Fruit fly (Drosophila melanogaster) whole organism, embryonic: ENCODE data around the gene CG33090.

Experiments used
- Antp ChIP-seq: fragments of 200-800 bp; sonication (Bioruptor generic); optimal IDR thresholded peaks from 3 replicates; lab custom pipeline; 2016; ENCODE audit warnings: missing biosample characterization, missing genetic modification characterization
- B-H1 ChIP-seq: fragments of 200-800 bp; sonication (Bioruptor generic); IDR thresholded peaks from 3 replicates; pipeline ENCODE4 v1.3.6; 2022; ENCODE audit warnings: missing biosample characterization, missing genetic modification characterization
- Bgb ChIP-seq: fragments of 200-800 bp; sonication (Bioruptor generic); IDR thresholded peaks from 2 replicates; pipeline ENCODE4 v1.3.6; 2022; ENCODE audit warnings: missing biosample characterization, missing genetic modification characterization; ENCODE audit not compliant: partially characterized antibody
- Bteb2 ChIP-seq: fragments of 200-800 bp; sonication (Bioruptor generic); optimal IDR thresholded peaks from 2 replicates; lab custom pipeline; 2016; ENCODE audit warnings: missing biosample characterization, missing genetic modification characterization
- CG10462 ChIP-seq: fragments of 200-800 bp; sonication (Bioruptor generic); optimal IDR thresholded peaks from 2 replicates; lab custom pipeline; 2016; ENCODE audit warnings: missing biosample characterization, missing genetic modification characterization
- CG11398 ChIP-seq: fragments of 200-800 bp; sonication (Bioruptor generic); optimal IDR thresholded peaks from 2 replicates; lab custom pipeline; 2016; ENCODE audit warnings: missing biosample characterization, missing genetic modification characterization
- CG12744 ChIP-seq: fragments of 200-800 bp; sonication (Bioruptor generic); optimal IDR thresholded peaks from 2 replicates; lab custom pipeline; 2016; ENCODE audit warnings: missing biosample characterization, missing genetic modification characterization
- CG12769 ChIP-seq: fragments of 200-800 bp; sonication (Bioruptor generic); optimal IDR thresholded peaks from 2 replicates; lab custom pipeline; 2019; ENCODE audit warnings: missing biosample characterization, mild to moderate bottlenecking, missing genetic modification characterization, moderate library complexity
- CG13296 ChIP-seq: fragments of 200-800 bp; sonication (Bioruptor generic); optimal IDR thresholded peaks from 3 replicates; lab custom pipeline; 2018; ENCODE audit warnings: missing biosample characterization, mild to moderate bottlenecking, missing genetic modification characterization
- CG15601 ChIP-seq: fragments of 200-800 bp; sonication (Bioruptor generic); optimal IDR thresholded peaks from 3 replicates; lab custom pipeline; 2019; ENCODE audit warnings: missing biosample characterization, mild to moderate bottlenecking, missing genetic modification characterization, moderate library complexity
- CG16813 ChIP-seq: fragments of 200-800 bp; sonication (Bioruptor generic); IDR thresholded peaks from 3 replicates; pipeline ENCODE4 v1.3.6; 2022; ENCODE audit warnings: missing biosample characterization, missing genetic modification characterization; ENCODE audit not compliant: partially characterized antibody
- CG17361 ChIP-seq: fragments of 200-800 bp; sonication (Bioruptor generic); IDR thresholded peaks from 3 replicates; pipeline ENCODE4 v1.3.6; 2022; ENCODE audit warnings: missing biosample characterization, missing genetic modification characterization
- CG17385 ChIP-seq: fragments of 200-800 bp; sonication (Bioruptor generic); optimal IDR thresholded peaks from 3 replicates; lab custom pipeline; 2018; ENCODE audit warnings: missing biosample characterization, mild to moderate bottlenecking, missing genetic modification characterization
- CG2875 ChIP-seq: fragments of 200-800 bp; sonication (Bioruptor generic); optimal IDR thresholded peaks from 2 replicates; lab custom pipeline; 2017; ENCODE audit warnings: missing biosample characterization, mild to moderate bottlenecking, missing genetic modification characterization, missing genetic modification reagents
- CG30403 ChIP-seq: fragments of 200-800 bp; sonication (Bioruptor generic); optimal IDR thresholded peaks from 3 replicates; lab custom pipeline; 2016; ENCODE audit warnings: missing biosample characterization, missing genetic modification characterization
- CG31365 ChIP-seq: fragments of 200-800 bp; sonication (Bioruptor generic); optimal IDR thresholded peaks from 2 replicates; lab custom pipeline; 2018; ENCODE audit warnings: missing biosample characterization, mild to moderate bottlenecking, missing genetic modification characterization
- CG32772 ChIP-seq: fragments of 200-800 bp; sonication (Bioruptor generic); IDR thresholded peaks from 2 replicates; pipeline ENCODE4 v1.3.6; 2022; ENCODE audit warnings: missing biosample characterization, missing genetic modification characterization
- CG3847 ChIP-seq: fragments of 200-800 bp; sonication (Bioruptor generic); IDR thresholded peaks from 2 replicates; pipeline ENCODE4 v1.3.6; 2022; ENCODE audit warnings: missing biosample characterization, missing genetic modification characterization
- CG3995 ChIP-seq: fragments of 200-800 bp; sonication (Bioruptor generic); optimal IDR thresholded peaks from 3 replicates; lab custom pipeline; 2016; ENCODE audit warnings: missing biosample characterization, missing genetic modification characterization
- CG6175 ChIP-seq: fragments of 200-800 bp; sonication (Bioruptor generic); IDR thresholded peaks from 3 replicates; pipeline ENCODE4 v1.3.6; 2022; ENCODE audit warnings: missing biosample characterization, missing genetic modification characterization
- Doc3 ChIP-seq: fragments of 200-800 bp; sonication (Bioruptor generic); IDR thresholded peaks from 3 replicates; pipeline ENCODE4 v1.3.6; 2022; ENCODE audit warnings: missing biosample characterization, missing genetic modification characterization; ENCODE audit not compliant: partially characterized antibody
- H15 ChIP-seq: fragments of 200-800 bp; sonication (Bioruptor generic); IDR thresholded peaks from 3 replicates; pipeline ENCODE4 v1.3.6; 2022; ENCODE audit warnings: missing biosample characterization, missing genetic modification characterization
- H2.0 ChIP-seq: fragments of 200-800 bp; sonication (Bioruptor generic); IDR thresholded peaks from 2 replicates; pipeline ENCODE4 v1.3.6; 2022; ENCODE audit warnings: missing biosample characterization, missing genetic modification characterization
- Hr3 ChIP-seq: fragments of 200-800 bp; sonication (Bioruptor generic); optimal IDR thresholded peaks from 3 replicates; lab custom pipeline; 2016; ENCODE audit warnings: missing biosample characterization, missing genetic modification characterization
- Hr39 ChIP-seq: fragments of >200 bp; optimal IDR thresholded peaks from 2 replicates; lab custom pipeline; 2017
- Kr ChIP-seq: fragments of 200-800 bp; sonication (Bioruptor generic); optimal IDR thresholded peaks from 2 replicates; lab custom pipeline; 2017; ENCODE audit warnings: missing biosample characterization, mild to moderate bottlenecking, missing genetic modification characterization
- Lpt ChIP-seq: fragments of >200 bp; optimal IDR thresholded peaks from 2 replicates; lab custom pipeline; 2018; ENCODE audit warnings: missing biosample characterization, missing genetic modification characterization
- MESR4 ChIP-seq: fragments of 200-800 bp; sonication (Bioruptor generic); optimal IDR thresholded peaks from 2 replicates; lab custom pipeline; 2018; ENCODE audit warnings: missing biosample characterization, mild to moderate bottlenecking, missing genetic modification characterization, moderate library complexity
- Mad ChIP-seq: fragments of 200-800 bp; sonication (Bioruptor generic); optimal IDR thresholded peaks from 2 replicates; lab custom pipeline; 2016; ENCODE audit warnings: missing biosample characterization, missing genetic modification characterization
- Myb ChIP-seq: fragments of 200-800 bp; sonication (Bioruptor generic); optimal IDR thresholded peaks from 2 replicates; lab custom pipeline; 2016; ENCODE audit warnings: missing biosample characterization, missing genetic modification characterization
- ash1 ChIP-seq: fragments of 200-800 bp; sonication (Bioruptor generic); optimal IDR thresholded peaks from 2 replicates; lab custom pipeline; 2018; ENCODE audit warnings: missing biosample characterization, mild to moderate bottlenecking, missing genetic modification characterization
- az2 ChIP-seq: fragments of 200-800 bp; sonication (Bioruptor generic); optimal IDR thresholded peaks from 3 replicates; lab custom pipeline; 2016; ENCODE audit warnings: missing biosample characterization, missing genetic modification characterization
- bab2 ChIP-seq: fragments of 200-800 bp; sonication (Bioruptor generic); optimal IDR thresholded peaks from 2 replicates; lab custom pipeline; 2016; ENCODE audit warnings: missing biosample characterization, missing genetic modification characterization
- cg ChIP-seq: fragments of 200-800 bp; sonication (Bioruptor generic); optimal IDR thresholded peaks from 3 replicates; lab custom pipeline; 2019; ENCODE audit warnings: missing biosample characterization, mild to moderate bottlenecking, missing genetic modification characterization, moderate library complexity
- chif ChIP-seq, 2 experiments: fragments of 200-800 bp; sonication (Bioruptor generic); optimal IDR thresholded peaks; 3 replicates each; lab custom pipeline; 2016; ENCODE audit warnings: missing biosample characterization in 2 of 2, missing genetic modification characterization in 2 of 2
- dysf ChIP-seq: fragments of 200-800 bp; sonication (Bioruptor generic); IDR thresholded peaks from 3 replicates; pipeline ENCODE4 v1.3.6; 2022; ENCODE audit warnings: missing biosample characterization, missing genetic modification characterization
- fd3F ChIP-seq: fragments of 200-800 bp; sonication (Bioruptor generic); optimal IDR thresholded peaks from 2 replicates; lab custom pipeline; 2018; ENCODE audit warnings: missing biosample characterization, mild to moderate bottlenecking, missing genetic modification characterization, moderate library complexity
- gsb ChIP-seq: fragments of 200-800 bp; sonication (Bioruptor generic); IDR thresholded peaks from 2 replicates; pipeline ENCODE4 v1.3.6; 2022; ENCODE audit warnings: missing biosample characterization, missing genetic modification characterization
- ham ChIP-seq: fragments of 200-800 bp; sonication (Bioruptor generic); IDR thresholded peaks from 2 replicates; pipeline ENCODE4 v1.3.6; 2022; ENCODE audit warnings: missing biosample characterization, missing genetic modification characterization
- her ChIP-seq: fragments of 200-800 bp; sonication (Bioruptor generic); optimal IDR thresholded peaks from 2 replicates; lab custom pipeline; 2016; ENCODE audit warnings: missing biosample characterization, missing genetic modification characterization
- hth ChIP-seq: fragments of >200 bp; optimal IDR thresholded peaks from 2 replicates; lab custom pipeline; 2017; ENCODE audit warnings: inconsistent platforms
- ken ChIP-seq: fragments of 200-800 bp; sonication (Bioruptor generic); IDR thresholded peaks from 3 replicates; pipeline ENCODE4 v1.3.6; 2022; ENCODE audit warnings: missing biosample characterization, missing genetic modification characterization
- mirr ChIP-seq: fragments of 200-800 bp; sonication (Bioruptor generic); optimal IDR thresholded peaks from 3 replicates; lab custom pipeline; 2018; ENCODE audit warnings: missing biosample characterization, mild to moderate bottlenecking, missing genetic modification characterization
- pan ChIP-seq, 4 experiments: fragments of >200 bp in 3 of 4; fragments of 200-800 bp in 1 of 4; sonication (Bioruptor generic) in 1 of 4; optimal IDR thresholded peaks in 3 of 4; IDR thresholded peaks in 1 of 4; 2 replicates each; pipeline versions ENCODE4 v1.3.6 to Lab custom; 2017 to 2022; ENCODE audit warnings: missing biosample characterization in 2 of 4, missing genetic modification characterization in 2 of 4, mixed read lengths in 1 of 4
- pb ChIP-seq: fragments of 200-800 bp; sonication (Bioruptor generic); optimal IDR thresholded peaks from 3 replicates; lab custom pipeline; 2016; ENCODE audit warnings: missing biosample characterization, missing genetic modification characterization
- pita ChIP-seq: fragments of 200-800 bp; sonication (Bioruptor generic); optimal IDR thresholded peaks from 2 replicates; lab custom pipeline; 2017; ENCODE audit warnings: missing biosample characterization, mild to moderate bottlenecking, missing genetic modification characterization
- pnt ChIP-seq: fragments of 200-800 bp; sonication (Bioruptor generic); optimal IDR thresholded peaks from 3 replicates; lab custom pipeline; 2016; ENCODE audit warnings: missing biosample characterization, missing genetic modification characterization
- rib ChIP-seq: fragments of 200-800 bp; sonication (Bioruptor generic); IDR thresholded peaks from 2 replicates; pipeline ENCODE4 v1.3.6; 2022; ENCODE audit warnings: missing biosample characterization, missing genetic modification characterization
- sna ChIP-seq: fragments of 200-800 bp; sonication (Bioruptor generic); IDR thresholded peaks from 2 replicates; pipeline ENCODE4 v1.3.6; 2022; ENCODE audit warnings: missing biosample characterization, missing genetic modification characterization; ENCODE audit not compliant: partially characterized antibody
- sqz ChIP-seq: fragments of 200-800 bp; sonication (Bioruptor generic); optimal IDR thresholded peaks from 3 replicates; lab custom pipeline; 2018; ENCODE audit warnings: missing biosample characterization, mild to moderate bottlenecking, missing genetic modification characterization
- toy ChIP-seq: fragments of 200-800 bp; sonication (Bioruptor generic); IDR thresholded peaks from 2 replicates; pipeline ENCODE4 v1.3.6; 2022; ENCODE audit warnings: missing biosample characterization, missing genetic modification characterization
- twi ChIP-seq: fragments of 200-800 bp; optimal IDR thresholded peaks from 2 replicates; lab custom pipeline; 2019; ENCODE audit warnings: missing biosample characterization, mild to moderate bottlenecking, missing genetic modification characterization, moderate library complexity
- wdn ChIP-seq: fragments of 200-800 bp; sonication (Bioruptor generic); IDR thresholded peaks from 2 replicates; pipeline ENCODE4 v1.3.6; 2022; ENCODE audit warnings: missing biosample characterization, missing genetic modification characterization

Gene CG33090

DNA sequence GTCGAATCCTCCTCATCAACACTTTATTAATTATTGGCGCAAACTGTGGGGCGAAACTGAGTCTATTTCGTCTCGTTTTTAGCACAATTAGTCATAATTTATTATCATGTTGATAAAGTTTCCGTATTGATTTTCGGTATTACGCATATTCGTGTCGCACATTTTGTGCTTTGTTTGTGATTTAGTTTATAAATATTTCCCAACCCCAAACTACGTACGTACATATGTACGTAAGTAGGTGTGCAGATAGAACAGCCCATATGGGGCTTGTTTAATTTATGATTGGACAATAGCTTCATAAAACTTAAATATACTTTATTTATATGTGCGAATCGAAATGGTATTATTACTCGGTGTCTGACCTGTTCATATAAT, 61.1 kb downstream of the CG33090 start (continued):
- TF ChIP-seq sna (GFP tag; lab: Robert Waterston, UW) (no peak), Doc3 (GFP tag; lab: Robert Waterston, UW) (no peak), CG31365 (tag; lab: Kevin White, UChicago) (peak; percentile 20), Bgb (GFP tag; lab: Robert Waterston, UW) (no peak), fd3F (GFP tag; lab: Kevin White, UChicago) (peak; percentile 46), CG16813 (GFP tag; lab: Robert Waterston, UW) (no peak), CG2875 (GFP tag; lab: Kevin White, UChicago) (peak; percentile 30), Myb (GFP tag; lab: Kevin White, UChicago) (no peak), CG11398 (no peak), Bteb2 (GFP tag; lab: Kevin White, UChicago) (no peak), Mad (no peak), az2 (GFP tag; lab: Kevin White, UChicago) (no peak), pb (no peak), pan (optimal IDR thresholded peaks at IDR 0.05; lab: Kevin White, UChicago) (no peak), pan (GFP tag; optimal IDR thresholded peaks at IDR 0.05 in 1 of 2, IDR thresholded peaks at IDR 0.05 in 1 of 2) (peak in 1 of 2 experiments; percentile 52), ash1 (GFP tag; lab: Kevin White, UChicago) (no peak), H2.0 (no peak), ken (no peak), MESR4 (GFP tag; lab: Kevin White, UChicago) (no peak), ham (no peak), CG12769 (tag; lab: Kevin White, UChicago) (peak; percentile 26), bab2 (GFP tag; lab: Kevin White, UChicago) (no peak), CG10462 (GFP tag; lab: Kevin White, UChicago) (no peak), hth (lab: Kevin White, UChicago) (no peak), mirr (GFP tag; lab: Kevin White, UChicago) (peak; percentile 68), rib (GFP tag; lab: Robert Waterston, UW) (no peak), CG13296 (GFP tag; lab: Kevin White, UChicago) (peak; percentile 2), CG32772 (GFP tag; lab: Robert Waterston, UW) (no peak), Hr3 (GFP tag; lab: Kevin White, UChicago) (no peak), pita (GFP tag; lab: Kevin White, UChicago) (no peak), B-H1 (GFP tag; lab: Robert Waterston, UW) (no peak; the same call in 2 of the 3 replicates), dysf (GFP tag; lab: Robert Waterston, UW) (no peak; the same call in 2 of the 3 replicates), Hr39 (no peak), her (GFP tag; lab: Kevin White, UChicago) (no peak), CG17361 (GFP tag; lab: Robert Waterston, UW) (0 out of 3 replicates have a peak, but pooled peaks have one; percentile 0), CG3847 (GFP tag; lab: Robert Waterston, UW) (no peak), CG15601 (tag; lab: Kevin White, UChicago) (no peak), chif (GFP tag; optimal IDR thresholded peaks at IDR 0.05; lab: Kevin White, UChicago) (no peak), twi (tag; lab: Kevin White, UChicago) (no peak), CG17385 (GFP tag; lab: Kevin White, UChicago) (no peak), Lpt (GFP tag; lab: Kevin White, UChicago) (no peak), CG12744 (GFP tag; lab: Kevin White, UChicago) (no peak), sqz (GFP tag; lab: Kevin White, UChicago) (no peak), CG6175 (GFP tag; lab: Robert Waterston, UW) (no peak), gsb (GFP tag; lab: Robert Waterston, UW) (peak; percentile 24; the same call in 1 of the 2 replicates), toy (GFP tag; lab: Robert Waterston, UW) (no peak), H15 (GFP tag; lab: Robert Waterston, UW) (no peak), pnt (GFP tag; lab: Kevin White, UChicago) (no peak), Antp (GFP tag; lab: Kevin White, UChicago) (no peak), wdn (0 out of 2 replicates have a peak, but pooled peaks have one; percentile 31), CG3995 (GFP tag; lab: Kevin White, UChicago) (no peak), cg (GFP tag; lab: Kevin White, UChicago) (no peak), Kr (GFP tag; lab: Kevin White, UChicago) (no peak), CG30403 (GFP tag; lab: Kevin White, UChicago) (no peak)
